Worm (Caenorhabditis elegans) whole organism, L4 larva: ENCODE measurements around the gene cyn-6.

Source experiments
- aly-2 ChIP-seq: sonication (generic microtip); optimal IDR thresholded peaks from 2 replicates; lab custom pipeline; 2018; ENCODE audit warnings: missing biosample characterization, missing genetic modification characterization
- hmg-1.1 ChIP-seq: fragments of 200-800 bp; sonication (Bioruptor generic); IDR thresholded peaks from 2 replicates; pipeline ENCODE4 v1.3.6; 2022; ENCODE audit warnings: missing genetic modification reagents, missing genetic modification characterization, missing compliant biosample characterization
- lin-15B ChIP-seq: fragments of 150-350 bp; sonication (generic microtip); optimal IDR thresholded peaks from 3 replicates; lab custom pipeline; 2014; ENCODE audit warnings: missing biosample characterization, missing genetic modification characterization
- nhr-28 ChIP-seq: fragments of 150-350 bp; optimal IDR thresholded peaks from 2 replicates; lab custom pipeline; 2014; ENCODE audit warnings: missing biosample characterization, missing genetic modification characterization
- snpc-4 ChIP-seq: fragments of 150-350 bp; optimal IDR thresholded peaks from 2 replicates; lab custom pipeline; 2014; ENCODE audit warnings: missing biosample characterization, missing genetic modification characterization
- spr-3 ChIP-seq: fragments of 200-800 bp; sonication (Bioruptor generic); optimal IDR thresholded peaks from 2 replicates; lab custom pipeline; 2018; ENCODE audit warnings: mild to moderate bottlenecking, missing genetic modification characterization, missing compliant biosample characterization
- tag-97 ChIP-seq: fragments of 200-800 bp; sonication (Bioruptor generic); IDR thresholded peaks from 2 replicates; pipeline ENCODE4 v1.3.6; 2022; ENCODE audit warnings: missing genetic modification characterization, missing compliant biosample characterization
- unc-39 ChIP-seq: sonication (generic microtip); optimal IDR thresholded peaks from 2 replicates; lab custom pipeline; 2017; ENCODE audit warnings: missing biosample characterization, missing genetic modification characterization

- TF ChIP-seq lin-15B (tag; lab: Kevin White, UChicago) (no peak), nhr-28 (tag; lab: Kevin White, UChicago) (no peak), snpc-4 (tag; lab: Kevin White, UChicago) (no peak), aly-2 (tag; lab: Kevin White, UChicago) (no peak), hmg-1.1 (GFP tag; lab: Robert Waterston, UW) (no peak), tag-97 (GFP tag; lab: Robert Waterston, UW) (no peak), unc-39 (tag; lab: Kevin White, UChicago) (no peak), spr-3 (GFP tag; lab: Kevin White, UChicago) (no peak)
Observed at ce11 chrIII:819313-819712, 46.1 kb downstream of the cyn-6 start.
